Worm (Caenorhabditis elegans) whole organism, L2 larva: ENCODE results near the gene Y46G5A.15.
"Not testable (repeated sequence)": the region's sequence is repeated elsewhere in the genome, so short reads cannot be mapped to it uniquely, and the experiment has no call there.

ENCODE experiments used
- C34F6.9 ChIP-seq: fragments of 150-350 bp; optimal IDR thresholded peaks from 2 replicates; lab custom pipeline; 2014; ENCODE audit warnings: missing biosample characterization, missing genetic modification characterization
- F13H6.1 ChIP-seq: sonication (generic microtip); optimal IDR thresholded peaks from 2 replicates; lab custom pipeline; 2016; ENCODE audit warnings: missing genetic modification characterization, missing compliant biosample characterization
- Y55F3AM.14 ChIP-seq: fragments of 200-800 bp; sonication (Bioruptor generic); optimal IDR thresholded peaks from 2 replicates; lab custom pipeline; 2018; ENCODE audit warnings: mild to moderate bottlenecking, missing genetic modification characterization, missing compliant biosample characterization
- alr-1 ChIP-seq: fragments of 150-350 bp; optimal IDR thresholded peaks from 2 replicates; lab custom pipeline; 2014; ENCODE audit warnings: missing biosample characterization, missing genetic modification characterization
- aly-2 ChIP-seq: fragments of 150-350 bp; optimal IDR thresholded peaks from 2 replicates; lab custom pipeline; 2014; ENCODE audit warnings: missing biosample characterization, missing genetic modification characterization
- ama-1 ChIP-seq: fragments of 150-350 bp; optimal IDR thresholded peaks from 2 replicates; lab custom pipeline; 2018; ENCODE audit warnings: inconsistent platforms
- blmp-1 ChIP-seq: sonication (generic microtip); optimal IDR thresholded peaks from 2 replicates; lab custom pipeline; 2017; ENCODE audit warnings: missing genetic modification characterization, mild to moderate bottlenecking, missing compliant biosample characterization, antibody characterized with exemption, moderate library complexity; ENCODE audit not compliant: insufficient read depth
- ceh-16 ChIP-seq: fragments of 150-350 bp; optimal IDR thresholded peaks from 2 replicates; lab custom pipeline; 2014; ENCODE audit warnings: missing biosample characterization, missing genetic modification characterization
- crh-2 ChIP-seq: sonication (generic microtip); optimal IDR thresholded peaks from 2 replicates; lab custom pipeline; 2017; ENCODE audit warnings: missing biosample characterization, missing genetic modification characterization
- dmd-4 ChIP-seq: sonication (generic microtip); optimal IDR thresholded peaks from 2 replicates; lab custom pipeline; 2017; ENCODE audit warnings: missing biosample characterization, missing genetic modification characterization
- elt-3 ChIP-seq: sonication (generic microtip); optimal IDR thresholded peaks from 2 replicates; lab custom pipeline; 2017; ENCODE audit warnings: missing biosample characterization, missing genetic modification characterization
- fos-1 ChIP-seq: fragments of 150-350 bp; optimal IDR thresholded peaks from 2 replicates; lab custom pipeline; 2014; ENCODE audit warnings: missing biosample characterization, missing genetic modification characterization
- gmeb-1 ChIP-seq: fragments of 150-350 bp; optimal IDR thresholded peaks from 2 replicates; lab custom pipeline; 2014; ENCODE audit warnings: missing biosample characterization, missing genetic modification characterization
- lin-13 ChIP-seq: fragments of 150-350 bp; optimal IDR thresholded peaks from 2 replicates; lab custom pipeline; 2014; ENCODE audit warnings: missing biosample characterization, missing genetic modification reagents, missing genetic modification characterization
- lin-39 ChIP-seq: fragments of 150-350 bp; optimal IDR thresholded peaks from 2 replicates; lab custom pipeline; 2014; ENCODE audit warnings: missing biosample characterization, missing genetic modification reagents, missing genetic modification characterization
- lsy-2 ChIP-seq, 2 experiments: fragments of 150-350 bp in 1 of 2; sonication (generic microtip) in 1 of 2; optimal IDR thresholded peaks; 2 replicates each; lab custom pipeline; 2014 to 2017; ENCODE audit warnings: missing biosample characterization in 2 of 2, missing genetic modification characterization in 2 of 2
- mab-5 ChIP-seq: fragments of 150-350 bp; optimal IDR thresholded peaks from 2 replicates; lab custom pipeline; 2014; ENCODE audit warnings: missing biosample characterization, missing genetic modification characterization
- mbf-1 ChIP-seq: sonication (generic microtip); optimal IDR thresholded peaks from 2 replicates; lab custom pipeline; 2017; ENCODE audit warnings: missing biosample characterization, missing genetic modification characterization
- mdl-1 ChIP-seq, 2 experiments: fragments of 150-350 bp in 1 of 2; sonication (generic microtip) in 1 of 2; optimal IDR thresholded peaks; 2 replicates each; lab custom pipeline; 2017; ENCODE audit warnings: missing biosample characterization in 2 of 2, missing genetic modification characterization in 2 of 2
- nhr-10 ChIP-seq: sonication (generic microtip); optimal IDR thresholded peaks from 2 replicates; lab custom pipeline; 2017; ENCODE audit warnings: missing biosample characterization, missing genetic modification characterization
- nhr-11 ChIP-seq: fragments of 150-350 bp; optimal IDR thresholded peaks from 2 replicates; lab custom pipeline; 2014; ENCODE audit warnings: missing biosample characterization, missing genetic modification characterization
- nhr-12 ChIP-seq: fragments of 150-350 bp; optimal IDR thresholded peaks from 2 replicates; lab custom pipeline; 2014; ENCODE audit warnings: missing biosample characterization, missing genetic modification characterization
- nhr-21 ChIP-seq: fragments of 150-350 bp; optimal IDR thresholded peaks from 2 replicates; lab custom pipeline; 2014; ENCODE audit warnings: missing biosample characterization, missing genetic modification characterization
- nhr-237 ChIP-seq: fragments of 150-350 bp; optimal IDR thresholded peaks from 2 replicates; lab custom pipeline; 2014; ENCODE audit warnings: missing biosample characterization, missing genetic modification characterization
- nhr-25 ChIP-seq: fragments of 150-350 bp; sonication (generic microtip); optimal IDR thresholded peaks from 3 replicates; lab custom pipeline; 2014; ENCODE audit warnings: missing biosample characterization, missing genetic modification characterization
- nhr-77 ChIP-seq: fragments of 150-350 bp; optimal IDR thresholded peaks from 2 replicates; lab custom pipeline; 2014; ENCODE audit warnings: missing biosample characterization, missing genetic modification characterization
- peb-1 ChIP-seq: fragments of 150-350 bp; optimal IDR thresholded peaks from 2 replicates; lab custom pipeline; 2014; ENCODE audit warnings: missing biosample characterization, missing genetic modification characterization
- sem-4 ChIP-seq: fragments of 150-350 bp; optimal IDR thresholded peaks from 2 replicates; lab custom pipeline; 2014; ENCODE audit warnings: missing biosample characterization, missing genetic modification reagents, missing genetic modification characterization
- skn-1 ChIP-seq: sonication (generic microtip); optimal IDR thresholded peaks from 2 replicates; lab custom pipeline; 2017; ENCODE audit warnings: missing biosample characterization, missing genetic modification characterization
- sma-9 ChIP-seq, 2 experiments: fragments of 150-350 bp in 1 of 2; sonication (generic microtip) in 1 of 2; optimal IDR thresholded peaks; 2 replicates each; lab custom pipeline; 2014 to 2016; ENCODE audit warnings: missing genetic modification characterization in 2 of 2, mild to moderate bottlenecking in 1 of 2, missing biosample characterization in 1 of 2, missing compliant biosample characterization in 1 of 2, missing genetic modification reagents in 1 of 2, moderate library complexity in 1 of 2
- snpc-4 ChIP-seq: fragments of 150-350 bp; optimal IDR thresholded peaks from 2 replicates; lab custom pipeline; 2014; ENCODE audit warnings: missing biosample characterization, missing genetic modification characterization
- unc-39 ChIP-seq: fragments of 150-350 bp; optimal IDR thresholded peaks from 2 replicates; lab custom pipeline; 2014; ENCODE audit warnings: missing biosample characterization, missing genetic modification characterization
- unc-62 ChIP-seq: fragments of 150-350 bp; optimal IDR thresholded peaks from 2 replicates; lab custom pipeline; 2014; ENCODE audit warnings: missing biosample characterization, missing genetic modification reagents, missing genetic modification characterization
- zag-1 ChIP-seq: fragments of 150-350 bp; optimal IDR thresholded peaks from 2 replicates; lab custom pipeline; 2014; ENCODE audit warnings: missing biosample characterization, missing genetic modification characterization
- ztf-1 ChIP-seq: fragments of 200-800 bp; sonication (Bioruptor generic); conservative IDR thresholded peaks from 2 replicates; pipeline ENCODE4 v1.3.6; 2022; ENCODE audit warnings: missing genetic modification characterization, missing compliant biosample characterization
- ztf-11 ChIP-seq: sonication (generic microtip); optimal IDR thresholded peaks from 2 replicates; lab custom pipeline; 2017; ENCODE audit warnings: missing biosample characterization, missing genetic modification characterization
- ztf-4 ChIP-seq: fragments of 150-350 bp; optimal IDR thresholded peaks from 2 replicates; lab custom pipeline; 2014; ENCODE audit warnings: missing biosample characterization, missing genetic modification characterization

Y46G5A.15 gene

DNA sequence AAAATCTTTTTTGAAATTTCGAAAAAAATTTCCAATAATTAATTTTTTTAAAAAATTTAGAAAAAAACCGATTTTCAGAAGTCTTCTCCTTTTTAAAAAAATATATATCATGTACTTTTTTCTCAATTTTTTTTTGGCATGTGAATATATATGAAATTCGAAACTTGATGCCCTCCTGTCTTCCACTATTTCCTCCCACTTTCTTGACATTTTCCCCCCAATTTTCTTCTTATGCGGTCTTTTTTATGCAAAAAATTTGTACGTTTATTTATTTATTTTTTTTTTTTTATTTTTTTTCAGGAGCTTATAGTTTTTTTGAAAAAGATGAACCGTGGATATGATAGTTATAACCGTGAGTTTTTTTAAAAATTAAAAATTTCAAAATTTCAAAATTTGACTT is 24.7 kb downstream of the Y46G5A.15 start, which contains the start of gene cnp-2:
Gene cnp-2 (plus strand): TSS at position 301 of the 400 bp plus-strand sequence.
- TF ChIP-seq nhr-237 (no peak), lin-39 (tag; lab: Kevin White, UChicago) (no peak), ztf-4 (no peak), ceh-16 (tag; lab: Kevin White, UChicago) (no peak), skn-1 (no peak), lin-13 (GFP tag; lab: Kevin White, UChicago) (no peak), crh-2 (tag; lab: Kevin White, UChicago) (no peak), fos-1 (tag; lab: Kevin White, UChicago) (no peak), alr-1 (tag; lab: Kevin White, UChicago) (no peak), ama-1 (lab: Kevin White, UChicago) (no peak), sem-4 (tag; lab: Kevin White, UChicago) (no peak)

DNA sequence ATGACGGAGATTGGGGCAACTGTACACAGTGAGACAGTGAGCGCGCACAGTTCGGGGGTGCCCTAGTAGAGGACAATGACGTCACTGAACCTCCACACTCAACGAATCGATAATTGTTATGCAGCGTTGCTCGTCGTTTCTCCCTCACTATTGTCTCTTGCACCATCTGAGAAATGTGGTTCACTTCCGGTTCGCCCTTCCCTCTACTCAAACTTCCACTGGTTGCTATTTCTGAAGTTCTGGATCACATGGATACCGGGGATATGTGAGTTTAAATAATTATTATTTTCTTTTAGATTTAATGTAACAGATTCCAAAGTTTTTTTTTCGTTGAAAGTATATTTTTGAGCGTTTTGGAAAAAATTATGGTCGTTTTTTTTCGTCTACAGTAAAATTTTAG is 29.0 kb downstream of the Y46G5A.15 start, which contains the start of the genes Y46G5A.7 and Y46G5A.8:
Gene Y46G5A.7 (minus strand): TSS at position 153 of the 400 bp plus-strand sequence.
Gene Y46G5A.8 (plus strand): TSS at position 159 of the 400 bp plus-strand sequence.
- TF ChIP-seq dmd-4 (tag; lab: Kevin White, UChicago) (no peak), F13H6.1 (tag; lab: Kevin White, UChicago) (no peak), mbf-1 (tag; lab: Kevin White, UChicago) (no peak), ceh-16 (tag; lab: Kevin White, UChicago) (no peak), ztf-1 (GFP tag; lab: Robert Waterston, UW) (no peak), ama-1 (lab: Kevin White, UChicago) (no peak), nhr-12 (tag; lab: Kevin White, UChicago) (no peak), crh-2 (tag; lab: Kevin White, UChicago) (no peak), nhr-25 (no peak), elt-3 (tag; lab: Kevin White, UChicago) (no peak), alr-1 (tag; lab: Kevin White, UChicago) (no peak), nhr-237 (no peak), snpc-4 (tag; lab: Kevin White, UChicago) (no peak), zag-1 (tag; lab: Kevin White, UChicago) (no peak)

DNA sequence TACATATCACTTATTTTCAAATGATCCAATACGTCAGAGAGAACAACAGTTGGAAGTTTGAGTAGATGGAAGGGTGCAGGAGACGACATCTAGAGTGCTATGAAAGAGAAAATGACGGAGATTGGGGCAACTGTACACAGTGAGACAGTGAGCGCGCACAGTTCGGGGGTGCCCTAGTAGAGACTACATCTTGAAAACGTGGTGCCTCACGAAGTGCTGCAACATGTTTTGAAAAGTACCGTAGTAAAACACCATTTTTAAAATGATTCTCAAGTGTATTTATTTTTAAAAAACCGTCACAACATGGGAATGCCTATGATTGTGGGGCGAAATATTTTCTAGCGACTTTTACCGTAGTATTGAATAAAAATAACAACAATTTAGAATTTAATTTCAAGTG is 31.5 kb downstream of the Y46G5A.15 start, which contains the start of gene Y46G5A.39:
Gene Y46G5A.39 (minus strand): TSS at position 101 of the 400 bp plus-strand sequence.
- TF ChIP-seq sem-4, nhr-77, dmd-4 (tag; lab: Kevin White, UChicago): not testable (repeated sequence)

DNA sequence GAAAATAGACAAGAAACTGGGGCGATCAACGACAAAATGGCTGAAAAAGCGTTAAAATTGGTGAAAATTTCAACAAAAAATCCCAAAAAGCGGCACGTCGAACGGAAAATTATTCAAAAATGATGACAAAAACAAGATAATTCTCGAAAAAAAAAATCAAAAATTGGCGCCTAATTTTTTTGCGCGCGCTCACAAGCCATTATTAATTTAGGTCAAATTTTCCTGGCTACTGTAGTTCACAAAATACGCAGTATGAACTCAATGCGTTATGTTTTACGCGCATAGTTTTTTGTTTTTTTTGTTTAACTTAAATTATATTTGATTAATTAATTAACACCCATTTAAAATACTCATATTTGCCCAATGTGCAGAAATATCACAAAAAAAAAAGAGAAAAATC is 45.9 kb downstream of the Y46G5A.15 start:
- TF ChIP-seq unc-62 (GFP tag; lab: Kevin White, UChicago) = no peak
- no peak for TF ChIP-seq lsy-2 (tag; optimal IDR thresholded peaks at IDR 0.05; lab: Kevin White, UChicago)
- TF ChIP-seq peb-1 (tag; lab: Kevin White, UChicago) = no peak
- TF ChIP-seq sem-4 (tag; lab: Kevin White, UChicago) = no peak
- TF ChIP-seq elt-3 (tag; lab: Kevin White, UChicago) = no peak
- no peak for TF ChIP-seq C34F6.9 (tag; lab: Kevin White, UChicago)
- TF ChIP-seq zag-1 (tag; lab: Kevin White, UChicago) = no peak
- no peak for TF ChIP-seq Y55F3AM.14
- TF ChIP-seq lin-13 (GFP tag; lab: Kevin White, UChicago) = no peak
- no peak for TF ChIP-seq gmeb-1 (tag; lab: Kevin White, UChicago)
- TF ChIP-seq unc-39 (tag; lab: Kevin White, UChicago) = no peak
- TF ChIP-seq blmp-1 (tag; lab: Kevin White, UChicago) = no peak
- TF ChIP-seq, all 48 proteins: peak for 0

DNA sequence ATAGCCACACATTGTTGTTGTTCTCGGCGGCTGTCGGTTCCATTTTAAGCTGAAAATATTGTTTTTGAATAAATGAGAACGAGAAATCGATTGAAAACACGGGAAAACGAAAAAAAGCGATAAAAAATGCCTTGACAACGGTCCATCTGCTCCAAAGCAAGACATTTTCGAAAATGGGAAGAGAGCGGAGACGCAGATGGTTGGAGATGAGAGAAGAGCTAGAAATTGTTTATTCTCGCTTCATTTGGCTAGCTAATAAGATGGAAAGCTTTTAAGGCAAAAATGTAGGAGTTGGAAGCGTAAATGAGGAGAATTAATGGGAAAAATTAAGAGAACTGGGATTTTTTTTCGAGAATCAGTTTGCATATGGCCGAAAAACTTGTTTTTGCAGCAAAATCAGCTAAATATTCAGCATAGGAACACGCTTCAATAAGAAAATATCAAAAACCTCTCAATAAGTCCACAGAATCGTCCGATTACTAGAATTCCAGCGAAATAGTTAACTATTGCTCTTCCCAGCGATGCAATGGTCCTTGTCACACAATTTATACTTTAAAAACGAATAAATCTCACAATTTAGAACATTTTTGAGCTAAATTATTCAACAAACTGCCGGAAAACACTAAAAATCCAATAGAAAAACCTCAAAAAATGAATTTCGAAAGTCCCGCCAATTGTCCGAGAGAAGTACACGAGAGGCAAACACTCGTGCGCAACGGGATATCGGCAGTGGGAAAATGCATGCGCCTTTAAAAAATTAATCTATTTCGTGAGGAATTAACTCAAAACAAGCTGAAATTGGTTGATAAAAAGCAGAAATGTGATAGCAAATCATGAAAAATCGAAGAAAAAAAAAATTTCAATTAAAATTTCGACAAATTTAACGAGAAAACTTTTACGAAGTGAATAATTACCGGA is 46.7 kb downstream of the Y46G5A.15 start, which contains the start of gene pisy-1:
Gene pisy-1 (minus strand): TSS at position 51 of the 918 bp plus-strand sequence.
- TF ChIP-seq lsy-2 (tag; optimal IDR thresholded peaks at IDR 0.05; lab: Kevin White, UChicago) (peak; percentile 26 to 73), snpc-4 (tag; lab: Kevin White, UChicago) (peak; percentile 6), sma-9 (GFP tag; optimal IDR thresholded peaks at IDR 0.05; lab: Kevin White, UChicago) (peak; percentile 27), sma-9 (tag; optimal IDR thresholded peaks at IDR 0.05; lab: Kevin White, UChicago) (no peak), dmd-4 (tag; lab: Kevin White, UChicago) (no peak), nhr-25 (peak; percentile 44), nhr-11 (tag; lab: Kevin White, UChicago) (no peak), zag-1 (tag; lab: Kevin White, UChicago) (no peak), nhr-77 (tag; lab: Kevin White, UChicago) (no peak), gmeb-1 (tag; lab: Kevin White, UChicago) (peak; percentile 75), peb-1 (tag; lab: Kevin White, UChicago) (no peak), ztf-1 (GFP tag; lab: Robert Waterston, UW) (no peak), nhr-21 (tag; lab: Kevin White, UChicago) (no peak), skn-1 (no peak), ztf-11 (tag; lab: Kevin White, UChicago) (no peak), nhr-12 (tag; lab: Kevin White, UChicago) (no peak), fos-1 (tag; lab: Kevin White, UChicago) (no peak), mdl-1 (tag; optimal IDR thresholded peaks at IDR 0.05; lab: Kevin White, UChicago) (no peak), F13H6.1 (tag; lab: Kevin White, UChicago) (no peak), lin-13 (GFP tag; lab: Kevin White, UChicago) (peak; percentile 49), Y55F3AM.14 (no peak), crh-2 (tag; lab: Kevin White, UChicago) (peak; percentile 49), nhr-237 (no peak), mab-5 (tag; lab: Kevin White, UChicago) (no peak), sem-4 (tag; lab: Kevin White, UChicago) (peak; percentile 15), aly-2 (tag; lab: Kevin White, UChicago) (no peak), nhr-10 (tag; lab: Kevin White, UChicago) (no peak)
